Worm (Caenorhabditis elegans): ENCODE results near the gene irld-63.

The irld-63 gene

DNA sequence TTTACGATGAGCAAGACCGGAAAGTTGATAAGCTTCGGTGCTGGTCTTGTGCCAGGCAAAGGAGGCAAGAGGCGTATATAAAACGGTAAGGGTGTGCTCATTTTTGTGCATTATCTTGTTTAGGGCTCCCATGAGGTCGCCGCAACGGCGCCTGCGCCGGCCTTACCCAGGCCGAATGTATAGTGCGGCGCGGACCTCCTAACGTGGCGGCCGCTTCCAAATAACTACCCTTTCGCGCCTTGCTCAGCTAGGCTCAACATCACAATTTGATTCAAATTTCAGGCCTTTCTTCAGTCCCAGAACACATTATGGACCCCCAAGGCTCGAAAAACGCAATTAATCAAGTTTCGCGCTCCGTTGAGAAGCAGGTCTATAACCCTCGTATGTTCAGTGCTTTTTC, 3.0 kb upstream of the irld-63 start, which contains the start of the genes ZK355.3 and ZK355.8:
Gene ZK355.3 (minus strand): TSS at position 101 of the 400 bp plus-strand sequence.
Gene ZK355.8 (plus strand): TSS at position 272 of the 400 bp plus-strand sequence.
- TF ChIP-seq unc-3 (GFP tag; conservative IDR thresholded peaks at IDR 0.05) (no peak), unc-3 (tag; optimal IDR thresholded peaks at IDR 0.05) (no peak), sox-4 (tag; optimal IDR thresholded peaks at IDR 0.05) (no peak), unc-86 (tag; optimal IDR thresholded peaks at IDR 0.05) (no peak), unc-55 (GFP tag; optimal IDR thresholded peaks at IDR 0.05) (no peak), ttx-3 (tag; optimal IDR thresholded peaks at IDR 0.05) (no peak), ceh-14 (tag; optimal IDR thresholded peaks at IDR 0.05) (no peak)

DNA sequence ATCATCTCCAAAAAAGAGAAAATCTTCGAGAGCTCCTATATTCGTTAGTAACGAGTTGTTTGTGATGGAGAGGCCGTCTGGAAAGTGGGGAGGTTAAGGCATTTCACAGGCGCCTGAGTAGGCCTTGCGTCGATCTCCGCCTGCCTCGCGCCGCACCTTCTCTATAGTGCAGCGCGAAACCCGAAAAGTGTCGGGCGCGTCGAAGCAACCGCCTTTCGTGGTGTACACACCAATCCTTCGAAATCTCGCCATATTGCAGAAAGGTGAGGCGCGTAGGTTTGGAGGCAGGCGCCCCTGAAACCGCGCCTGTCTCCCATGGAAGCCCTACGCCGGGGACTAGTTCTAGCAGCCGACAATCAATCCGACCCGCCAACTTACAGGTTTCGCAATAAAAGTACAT, 682 bp upstream of the irld-63 start:
- TF ChIP-seq C38D4.7 (GFP tag; optimal IDR thresholded peaks at IDR 0.05) = no peak
- TF ChIP-seq dve-1 (tag; optimal IDR thresholded peaks at IDR 0.05) = no peak
- TF ChIP-seq ceh-19 (GFP tag; optimal IDR thresholded peaks at IDR 0.05) = no peak
- TF ChIP-seq tbx-7 (tag; optimal IDR thresholded peaks at IDR 0.05) = no peak
- TF ChIP-seq dmd-4 (tag; optimal IDR thresholded peaks at IDR 0.05; ENCODE audit: borderline replicate concordance) = no peak
- TF ChIP-seq pha-2 (tag; optimal IDR thresholded peaks at IDR 0.05) = no peak
- no peak for TF ChIP-seq unc-42 (tag; optimal IDR thresholded peaks at IDR 0.05)
- no peak for TF ChIP-seq ceh-24 (tag; optimal IDR thresholded peaks at IDR 0.05)
- TF ChIP-seq syd-9 (tag; optimal IDR thresholded peaks at IDR 0.05) = no peak
- TF ChIP-seq rnt-1 (tag; optimal IDR thresholded peaks at IDR 0.05) = no peak
- no peak for TF ChIP-seq ceh-2 (tag; optimal IDR thresholded peaks at IDR 0.05)
- TF ChIP-seq lin-11 (tag; optimal IDR thresholded peaks at IDR 0.05) = no peak
- TF ChIP-seq fax-1 (tag; optimal IDR thresholded peaks at IDR 0.05) = no peak
- TF ChIP-seq nhr-11 (tag; optimal IDR thresholded peaks at IDR 0.05) = no peak

DNA sequence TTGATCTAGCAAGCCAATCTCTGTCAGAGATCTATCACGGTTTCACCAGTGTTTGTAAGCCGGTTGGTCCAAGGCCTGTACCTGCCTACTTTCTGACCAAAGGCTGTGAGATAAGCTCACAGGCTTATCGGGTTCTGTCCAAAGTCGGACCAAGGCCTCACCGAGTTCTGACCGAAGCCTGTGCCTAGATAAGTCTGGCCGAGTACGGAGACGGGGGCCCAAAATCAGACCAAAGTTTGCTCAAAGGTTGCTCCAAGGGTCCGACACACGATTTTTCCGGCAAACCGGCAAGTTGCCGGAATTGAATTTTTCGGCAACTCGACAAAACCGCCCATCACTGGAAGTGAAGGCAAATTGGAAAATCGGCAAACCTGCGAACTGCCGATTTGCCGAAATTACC, 1.0 kb downstream of the irld-63 start:
- TF ChIP-seq tbx-7 (tag; optimal IDR thresholded peaks at IDR 0.05) (no peak), ttx-3 (tag; optimal IDR thresholded peaks at IDR 0.05) (no peak), sox-4 (tag; optimal IDR thresholded peaks at IDR 0.05) (no peak), madf-2 (tag; optimal IDR thresholded peaks at IDR 0.05) (no peak), npax-4 (tag; optimal IDR thresholded peaks at IDR 0.05) (no peak), syd-9 (tag; optimal IDR thresholded peaks at IDR 0.05) (no peak), ceh-30 (tag; optimal IDR thresholded peaks at IDR 0.05) (no peak), T23F11.4 (GFP tag; optimal IDR thresholded peaks at IDR 0.05) (no peak), unc-55 (GFP tag; optimal IDR thresholded peaks at IDR 0.05) (no peak), ceh-34 (tag; optimal IDR thresholded peaks at IDR 0.05) (no peak), ceh-6 (GFP tag; optimal IDR thresholded peaks at IDR 0.05) (no peak), ceh-22 (tag; optimal IDR thresholded peaks at IDR 0.05) (no peak), mec-3 (tag; optimal IDR thresholded peaks at IDR 0.05; ENCODE audit: borderline replicate concordance) (no peak), ceh-31 (tag; optimal IDR thresholded peaks at IDR 0.05) (no peak)

DNA sequence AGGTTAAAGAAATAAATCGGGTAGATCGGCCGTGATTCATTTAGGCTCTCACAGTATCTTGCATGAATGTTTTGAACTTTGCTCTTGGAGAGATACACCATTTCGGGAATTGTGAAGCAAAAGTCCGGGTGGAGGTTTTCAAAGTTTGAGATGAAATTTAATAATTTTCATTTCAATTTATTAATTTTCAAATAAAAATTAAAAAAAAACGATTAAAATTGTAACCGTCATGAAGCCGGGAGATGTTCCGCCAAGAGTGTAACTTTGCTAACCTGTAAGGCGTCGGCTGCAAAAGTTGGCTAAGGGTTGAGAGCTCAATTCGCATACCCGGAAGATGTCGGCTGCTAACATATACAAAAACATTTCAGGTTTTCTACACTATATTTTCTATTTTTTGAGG, 3.8 kb downstream of the irld-63 start, which contains the start of gene irld-67:
Gene irld-67 (minus strand): TSS at position 101 of the 400 bp plus-strand sequence.
- TF ChIP-seq hlh-30 (tag; optimal IDR thresholded peaks at IDR 0.05; ENCODE audit: insufficient read depth) (no peak), unc-55 (GFP tag; optimal IDR thresholded peaks at IDR 0.05) (no peak), ceh-34 (tag; optimal IDR thresholded peaks at IDR 0.05) (no peak), ceh-2 (tag; optimal IDR thresholded peaks at IDR 0.05) (no peak), ceh-24 (tag; optimal IDR thresholded peaks at IDR 0.05) (no peak), rnt-1 (tag; optimal IDR thresholded peaks at IDR 0.05) (no peak), dmd-4 (tag; optimal IDR thresholded peaks at IDR 0.05; ENCODE audit: borderline replicate concordance) (no peak), Y22D7AL.16 (tag; optimal IDR thresholded peaks at IDR 0.05) (no peak), tbx-7 (tag; optimal IDR thresholded peaks at IDR 0.05) (no peak), sox-4 (tag; optimal IDR thresholded peaks at IDR 0.05) (no peak), sox-2 (GFP tag; IDR thresholded peaks at IDR 0.05) (no peak), tbx-2 (tag; optimal IDR thresholded peaks at IDR 0.05) (no peak), F13H6.1 (tag; optimal IDR thresholded peaks at IDR 0.05) (no peak), npax-4 (tag; optimal IDR thresholded peaks at IDR 0.05) (no peak), madf-2 (tag; optimal IDR thresholded peaks at IDR 0.05) (no peak), K09A11.1 (tag; optimal IDR thresholded peaks at IDR 0.05; ENCODE audit: insufficient read depth) (no peak), fax-1 (tag; optimal IDR thresholded peaks at IDR 0.05) (no peak), elt-2 (tag; optimal IDR thresholded peaks at IDR 0.05) (no peak), unc-3 (GFP tag; conservative IDR thresholded peaks at IDR 0.05) (no peak), unc-3 (tag; optimal IDR thresholded peaks at IDR 0.05) (no peak), lin-11 (tag; optimal IDR thresholded peaks at IDR 0.05) (no peak)
